Worm (Caenorhabditis elegans): ENCODE results near the gene ZK856.7.

DNA sequence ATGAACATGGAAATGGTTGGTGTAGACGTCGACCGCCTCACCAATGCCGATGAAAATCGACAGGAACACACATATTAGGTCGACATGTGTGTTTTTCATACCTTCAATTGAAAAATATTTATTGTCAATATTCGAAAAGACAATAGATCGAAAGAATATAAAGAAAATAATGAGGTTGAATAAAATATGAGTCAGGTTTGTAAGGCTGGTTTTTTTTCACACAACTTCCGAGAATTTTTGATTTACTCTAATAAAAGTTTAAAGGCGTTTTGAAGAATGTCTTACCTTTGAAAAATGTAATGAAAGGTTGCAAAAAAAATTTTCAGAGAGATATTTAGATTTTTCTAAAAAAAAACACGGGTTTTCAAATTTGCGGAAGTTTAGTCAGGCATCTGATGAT, 28.2 kb upstream of the ZK856.7 start, which contains the start of gene egl-3:
- TF ChIP-seq lin-39 (tag; optimal IDR thresholded peaks at IDR 0.05): no peak
- no peak for TF ChIP-seq ztf-1 (GFP tag; conservative IDR thresholded peaks at IDR 0.05)
- no peak for TF ChIP-seq aly-2 (tag; optimal IDR thresholded peaks at IDR 0.05)
- TF ChIP-seq nhr-12 (tag; optimal IDR thresholded peaks at IDR 0.05): no peak
- TF ChIP-seq ztf-4 (tag; optimal IDR thresholded peaks at IDR 0.05): no peak
- no peak for TF ChIP-seq peb-1 (tag; optimal IDR thresholded peaks at IDR 0.05)
- no peak for TF ChIP-seq blmp-1 (tag; optimal IDR thresholded peaks at IDR 0.05; ENCODE audit: insufficient read depth)
- TF ChIP-seq ztf-11 (tag; optimal IDR thresholded peaks at IDR 0.05): no peak
- no peak for TF ChIP-seq lin-11 (tag; optimal IDR thresholded peaks at IDR 0.05)
- no peak for TF ChIP-seq dmd-4 (tag; optimal IDR thresholded peaks at IDR 0.05)
- TF ChIP-seq lin-13 (GFP tag; optimal IDR thresholded peaks at IDR 0.05): no peak
- TF ChIP-seq nhr-11 (tag; optimal IDR thresholded peaks at IDR 0.05): no peak

Data from whole organism, L2 larva.